Fruit fly (Drosophila melanogaster) whole organism, embryonic: ENCODE data around the gene CG32679.

Experiments used
- Aef1 ChIP-seq: fragments of 200-800 bp; sonication (Bioruptor generic); IDR thresholded peaks from 3 replicates; pipeline ENCODE4 v1.3.6; 2022; ENCODE audit warnings: missing biosample characterization, missing genetic modification characterization
- CG1024 ChIP-seq: fragments of 200-800 bp; sonication (Bioruptor generic); IDR thresholded peaks from 2 replicates; pipeline ENCODE4 v1.3.6; 2022; ENCODE audit warnings: missing biosample characterization, missing genetic modification characterization
- CG10959 ChIP-seq: fragments of 200-800 bp; sonication (Bioruptor generic); IDR thresholded peaks from 2 replicates; pipeline ENCODE4 v1.3.6; 2022; ENCODE audit warnings: missing biosample characterization, missing genetic modification characterization
- CG11504 ChIP-seq: fragments of 200-800 bp; sonication (Bioruptor generic); optimal IDR thresholded peaks from 3 replicates; lab custom pipeline; 2019; ENCODE audit warnings: missing biosample characterization, mild to moderate bottlenecking, missing genetic modification characterization, moderate library complexity
- CG11696 ChIP-seq: fragments of 200-800 bp; sonication (Bioruptor generic); IDR thresholded peaks from 2 replicates; pipeline ENCODE4 v1.3.6; 2022; ENCODE audit warnings: missing biosample characterization, missing genetic modification characterization
- CG11723 ChIP-seq: fragments of 200-800 bp; sonication (Bioruptor generic); optimal IDR thresholded peaks from 2 replicates; lab custom pipeline; 2017; ENCODE audit warnings: missing biosample characterization, mild to moderate bottlenecking, missing genetic modification characterization
- CG14667 ChIP-seq: fragments of 200-800 bp; sonication (Bioruptor generic); IDR thresholded peaks from 2 replicates; pipeline ENCODE4 v1.3.6; 2022; ENCODE audit warnings: missing biosample characterization, missing genetic modification characterization
- CG1602 ChIP-seq: fragments of 200-800 bp; sonication (Bioruptor generic); optimal IDR thresholded peaks from 3 replicates; lab custom pipeline; 2016; ENCODE audit warnings: missing biosample characterization, missing genetic modification characterization
- CG16863 ChIP-seq: fragments of 200-800 bp; sonication (Bioruptor generic); optimal IDR thresholded peaks from 3 replicates; lab custom pipeline; 2016; ENCODE audit warnings: missing biosample characterization, missing genetic modification characterization
- CG17385 ChIP-seq: fragments of 200-800 bp; sonication (Bioruptor generic); optimal IDR thresholded peaks from 3 replicates; lab custom pipeline; 2018; ENCODE audit warnings: missing biosample characterization, mild to moderate bottlenecking, missing genetic modification characterization
- CG17912 ChIP-seq: fragments of 200-800 bp; sonication (Bioruptor generic); optimal IDR thresholded peaks from 2 replicates; lab custom pipeline; 2018; ENCODE audit warnings: missing biosample characterization, mild to moderate bottlenecking, missing genetic modification characterization
- CG18011 ChIP-seq: fragments of 200-800 bp; sonication (Bioruptor generic); optimal IDR thresholded peaks from 2 replicates; lab custom pipeline; 2017; ENCODE audit warnings: missing biosample characterization, missing genetic modification characterization, mild to moderate bottlenecking, moderate library complexity, missing genotype
- CG31441 ChIP-seq: fragments of 200-800 bp; sonication (Bioruptor generic); IDR thresholded peaks from 2 replicates; pipeline ENCODE4 v1.3.6; 2022; ENCODE audit warnings: missing biosample characterization, missing genetic modification characterization
- CG3281 ChIP-seq: fragments of 200-800 bp; sonication (Bioruptor generic); optimal IDR thresholded peaks from 3 replicates; lab custom pipeline; 2017; ENCODE audit warnings: missing biosample characterization, mild to moderate bottlenecking, missing genetic modification characterization
- CG6813 ChIP-seq: fragments of 200-800 bp; sonication (Bioruptor generic); optimal IDR thresholded peaks from 2 replicates; lab custom pipeline; 2017; ENCODE audit warnings: missing biosample characterization, missing genetic modification characterization, mild to moderate bottlenecking, moderate library complexity, missing genetic modification reagents
- CG7839 ChIP-seq: fragments of 200-800 bp; sonication (Bioruptor generic); optimal IDR thresholded peaks from 3 replicates; lab custom pipeline; 2018; ENCODE audit warnings: missing biosample characterization, mild to moderate bottlenecking, missing genetic modification characterization, moderate library complexity
- CG8359 ChIP-seq: fragments of 200-800 bp; sonication (Bioruptor generic); optimal IDR thresholded peaks from 2 replicates; lab custom pipeline; 2017; ENCODE audit warnings: missing biosample characterization, mild to moderate bottlenecking, missing genetic modification characterization, borderline replicate concordance
- Camta ChIP-seq: fragments of 200-800 bp; sonication (Bioruptor generic); optimal IDR thresholded peaks from 2 replicates; lab custom pipeline; 2016; ENCODE audit warnings: missing biosample characterization, missing genetic modification characterization
- D19A ChIP-seq: fragments of 200-800 bp; optimal IDR thresholded peaks from 3 replicates; lab custom pipeline; 2019; ENCODE audit warnings: missing biosample characterization, mild to moderate bottlenecking, missing genetic modification characterization, moderate library complexity
- Dad ChIP-seq: fragments of 200-800 bp; sonication (Bioruptor generic); optimal IDR thresholded peaks from 3 replicates; lab custom pipeline; 2016; ENCODE audit warnings: missing biosample characterization, missing genetic modification characterization
- Deaf1 ChIP-seq: fragments of 200-800 bp; optimal IDR thresholded peaks from 3 replicates; lab custom pipeline; 2019; ENCODE audit warnings: missing biosample characterization, mild to moderate bottlenecking, missing genetic modification characterization, moderate library complexity
- Doc2 ChIP-seq: fragments of 200-800 bp; sonication (Bioruptor generic); IDR thresholded peaks from 2 replicates; pipeline ENCODE4 v1.3.6; 2022; ENCODE audit warnings: missing biosample characterization, missing genetic modification characterization
- Doc3 ChIP-seq: fragments of 200-800 bp; sonication (Bioruptor generic); IDR thresholded peaks from 3 replicates; pipeline ENCODE4 v1.3.6; 2022; ENCODE audit warnings: missing biosample characterization, missing genetic modification characterization; ENCODE audit not compliant: partially characterized antibody
- E2f2 ChIP-seq: fragments of 200-800 bp; sonication (Bioruptor generic); IDR thresholded peaks from 2 replicates; pipeline ENCODE4 v1.3.6; 2022; ENCODE audit warnings: missing biosample characterization, missing genetic modification characterization
- HLH4C ChIP-seq: fragments of 200-800 bp; sonication (Bioruptor generic); IDR thresholded peaks from 3 replicates; pipeline ENCODE4 v1.3.6; 2022; ENCODE audit warnings: missing biosample characterization, missing genetic modification characterization; ENCODE audit not compliant: partially characterized antibody
- Hand ChIP-seq: fragments of 200-800 bp; sonication (Bioruptor generic); optimal IDR thresholded peaks from 2 replicates; lab custom pipeline; 2017; ENCODE audit warnings: mild to moderate bottlenecking, missing biosample characterization, missing genetic modification reagents, missing genetic modification characterization
- Hr3 ChIP-seq: fragments of 200-800 bp; sonication (Bioruptor generic); optimal IDR thresholded peaks from 3 replicates; lab custom pipeline; 2016; ENCODE audit warnings: missing biosample characterization, missing genetic modification characterization
- MTF-1 ChIP-seq: fragments of 200-800 bp; sonication (Bioruptor generic); optimal IDR thresholded peaks from 2 replicates; lab custom pipeline; 2018; ENCODE audit warnings: missing biosample characterization, mild to moderate bottlenecking, missing genetic modification characterization, borderline replicate concordance
- Rx ChIP-seq: fragments of 200-800 bp; sonication (Bioruptor generic); IDR thresholded peaks from 2 replicates; pipeline ENCODE4 v1.3.6; 2022; ENCODE audit warnings: missing biosample characterization, missing genetic modification characterization
- Scr ChIP-seq: fragments of 200-800 bp; sonication (Bioruptor generic); IDR thresholded peaks from 2 replicates; pipeline ENCODE4 v1.3.6; 2022; ENCODE audit warnings: missing biosample characterization, missing genetic modification characterization; ENCODE audit not compliant: partially characterized antibody
- Side ChIP-seq: fragments of 200-800 bp; sonication (Bioruptor generic); optimal IDR thresholded peaks from 2 replicates; lab custom pipeline; 2016; ENCODE audit warnings: missing biosample characterization, missing genetic modification characterization
- TFAM ChIP-seq: fragments of 200-800 bp; sonication (Bioruptor generic); optimal IDR thresholded peaks from 2 replicates; lab custom pipeline; 2017; ENCODE audit warnings: missing biosample characterization, missing genetic modification characterization, inconsistent platforms
- ase ChIP-seq: fragments of 200-800 bp; sonication (Bioruptor generic); IDR thresholded peaks from 3 replicates; pipeline ENCODE4 v1.3.6; 2022; ENCODE audit warnings: missing biosample characterization, missing genetic modification characterization
- da ChIP-seq: fragments of 200-800 bp; sonication (Bioruptor generic); optimal IDR thresholded peaks from 2 replicates; lab custom pipeline; 2016; ENCODE audit warnings: missing biosample characterization, missing genetic modification characterization
- dan ChIP-seq: fragments of 200-800 bp; sonication (Bioruptor generic); IDR thresholded peaks from 2 replicates; pipeline ENCODE4 v1.3.6; 2022; ENCODE audit warnings: missing biosample characterization, missing genetic modification characterization
- ewg ChIP-seq: fragments of 200-800 bp; sonication (Bioruptor generic); optimal IDR thresholded peaks from 3 replicates; lab custom pipeline; 2017; ENCODE audit warnings: mild to moderate bottlenecking, missing biosample characterization, missing genetic modification reagents, missing genetic modification characterization
- gem ChIP-seq: fragments of 200-800 bp; sonication (Bioruptor generic); optimal IDR thresholded peaks from 2 replicates; lab custom pipeline; 2019; ENCODE audit warnings: missing biosample characterization, mild to moderate bottlenecking, missing genetic modification characterization, moderate library complexity
- gsb ChIP-seq: fragments of 200-800 bp; sonication (Bioruptor generic); IDR thresholded peaks from 2 replicates; pipeline ENCODE4 v1.3.6; 2022; ENCODE audit warnings: missing biosample characterization, missing genetic modification characterization
- her ChIP-seq: fragments of 200-800 bp; sonication (Bioruptor generic); optimal IDR thresholded peaks from 2 replicates; lab custom pipeline; 2016; ENCODE audit warnings: missing biosample characterization, missing genetic modification characterization
- nau ChIP-seq: fragments of 200-800 bp; sonication (Bioruptor generic); optimal IDR thresholded peaks from 3 replicates; lab custom pipeline; 2017; ENCODE audit warnings: missing biosample characterization, mild to moderate bottlenecking, missing genetic modification characterization, missing genetic modification reagents
- nerfin-1 ChIP-seq: fragments of 200-800 bp; sonication (Bioruptor generic); optimal IDR thresholded peaks from 3 replicates; lab custom pipeline; 2019; ENCODE audit warnings: missing biosample characterization, mild to moderate bottlenecking, missing genetic modification characterization, moderate library complexity
- pb ChIP-seq: fragments of 200-800 bp; sonication (Bioruptor generic); optimal IDR thresholded peaks from 3 replicates; lab custom pipeline; 2016; ENCODE audit warnings: missing biosample characterization, missing genetic modification characterization
- pum ChIP-seq: fragments of 200-800 bp; sonication (Bioruptor generic); optimal IDR thresholded peaks from 2 replicates; lab custom pipeline; 2016; ENCODE audit warnings: missing biosample characterization, missing genetic modification characterization
- pzg ChIP-seq: fragments of 200-800 bp; sonication (Bioruptor generic); optimal IDR thresholded peaks from 3 replicates; lab custom pipeline; 2018; ENCODE audit warnings: missing biosample characterization, mild to moderate bottlenecking, missing genetic modification characterization, moderate library complexity
- ro ChIP-seq: fragments of 200-800 bp; sonication (Bioruptor generic); IDR thresholded peaks from 2 replicates; pipeline ENCODE4 v1.3.6; 2022; ENCODE audit warnings: missing biosample characterization, missing genetic modification characterization
- seq ChIP-seq: fragments of 200-800 bp; sonication (Bioruptor generic); IDR thresholded peaks from 2 replicates; pipeline ENCODE4 v1.3.6; 2022; ENCODE audit warnings: missing biosample characterization, missing genetic modification characterization
- tio ChIP-seq: fragments of 200-800 bp; sonication (Bioruptor generic); optimal IDR thresholded peaks from 2 replicates; lab custom pipeline; 2017; ENCODE audit warnings: missing biosample characterization, missing genetic modification characterization, inconsistent platforms
- wek ChIP-seq: fragments of 200-800 bp; sonication (Bioruptor generic); optimal IDR thresholded peaks from 3 replicates; lab custom pipeline; 2018; ENCODE audit warnings: missing biosample characterization, mild to moderate bottlenecking, missing genetic modification characterization, moderate library complexity
- z ChIP-seq: fragments of 200-800 bp; sonication (Bioruptor generic); IDR thresholded peaks from 3 replicates; pipeline ENCODE4 v1.3.6; 2022; ENCODE audit warnings: missing biosample characterization, missing genetic modification characterization
- zen ChIP-seq: fragments of 200-800 bp; sonication (Bioruptor generic); optimal IDR thresholded peaks from 3 replicates; lab custom pipeline; 2018; ENCODE audit warnings: missing biosample characterization, mild to moderate bottlenecking, missing genetic modification characterization, moderate library complexity

CG32679 gene

dm6 chrX:10324836-10325566 lies 42.3 kb downstream of the CG32679 start:
- TF ChIP-seq Doc3 (GFP tag; lab: Robert Waterston, UW) = no peak
- no peak for TF ChIP-seq ro
- TF ChIP-seq D19A (tag; lab: Kevin White, UChicago) = no peak
- no peak for TF ChIP-seq Dad (GFP tag; lab: Kevin White, UChicago)
- TF ChIP-seq E2f2 (GFP tag; lab: Robert Waterston, UW) = no peak
- TF ChIP-seq CG8359 = no peak
- TF ChIP-seq CG14667 (GFP tag; lab: Robert Waterston, UW) = no peak
- TF ChIP-seq CG11696 (GFP tag; lab: Robert Waterston, UW) = no peak
- no peak for TF ChIP-seq CG1024 (GFP tag; lab: Robert Waterston, UW)
- TF ChIP-seq CG7839 (tag; lab: Kevin White, UChicago) = peak; percentile 24
- TF ChIP-seq Rx (GFP tag; lab: Robert Waterston, UW) = no peak
- no peak for TF ChIP-seq CG1602 (GFP tag; lab: Kevin White, UChicago)
- no peak for TF ChIP-seq CG10959 (GFP tag; lab: Robert Waterston, UW)
- TF ChIP-seq wek (GFP tag; lab: Kevin White, UChicago) = no peak
- no peak for TF ChIP-seq da (GFP tag; lab: Kevin White, UChicago)
- TF ChIP-seq CG3281 (GFP tag; lab: Kevin White, UChicago) = no peak
- no peak for TF ChIP-seq pb (GFP tag; lab: Kevin White, UChicago)
- no peak for TF ChIP-seq Aef1 (GFP tag; lab: Robert Waterston, UW)
- no peak for TF ChIP-seq zen (tag; lab: Kevin White, UChicago)
- TF ChIP-seq CG11504 (tag; lab: Kevin White, UChicago) = peak; percentile 51
- no peak for TF ChIP-seq her (GFP tag; lab: Kevin White, UChicago)
- no peak for TF ChIP-seq HLH4C (GFP tag; lab: Robert Waterston, UW)
- TF ChIP-seq nerfin-1 (tag; lab: Kevin White, UChicago) = peak; percentile 19
- TF ChIP-seq nau (GFP tag; lab: Kevin White, UChicago) = no peak
- no peak for TF ChIP-seq CG6813
- TF ChIP-seq CG17385 (GFP tag; lab: Kevin White, UChicago) = no peak
- no peak for TF ChIP-seq Hand (GFP tag; lab: Kevin White, UChicago)
- no peak for TF ChIP-seq Side (GFP tag; lab: Kevin White, UChicago)
- peak; percentile 23 for TF ChIP-seq tio
- TF ChIP-seq seq (GFP tag; lab: Robert Waterston, UW) = no peak
- no peak for TF ChIP-seq Camta (GFP tag; lab: Kevin White, UChicago)
- no peak for TF ChIP-seq pzg (GFP tag; lab: Kevin White, UChicago)
- TF ChIP-seq CG17912 (GFP tag; lab: Kevin White, UChicago) = no peak
- no peak for TF ChIP-seq Doc2
- no peak for TF ChIP-seq pum (GFP tag; lab: Kevin White, UChicago)
- no peak for TF ChIP-seq ewg
- TF ChIP-seq ase (GFP tag; lab: Robert Waterston, UW) = no peak
- TF ChIP-seq Hr3 (GFP tag; lab: Kevin White, UChicago) = peak; percentile 6
- peak; percentile 22 for TF ChIP-seq CG16863
- TF ChIP-seq gsb (GFP tag; lab: Robert Waterston, UW) = no peak
- no peak for TF ChIP-seq MTF-1 (GFP tag; lab: Kevin White, UChicago)
- no peak for TF ChIP-seq dan (GFP tag; lab: Robert Waterston, UW)
- peak; percentile 43 for TF ChIP-seq gem (tag; lab: Kevin White, UChicago)
- TF ChIP-seq CG18011 (GFP tag; lab: Kevin White, UChicago) = no peak
- TF ChIP-seq TFAM (GFP tag; lab: Kevin White, UChicago) = no peak
- TF ChIP-seq Scr = no peak
- 0 out of 2 replicates have a peak, but pooled peaks have one; percentile 41 for TF ChIP-seq CG31441 (GFP tag; lab: Robert Waterston, UW)
- TF ChIP-seq Deaf1 (tag; lab: Kevin White, UChicago) = no peak
- TF ChIP-seq z (GFP tag; lab: Robert Waterston, UW) = no peak
- TF ChIP-seq CG11723 (GFP tag; lab: Kevin White, UChicago) = no peak
